Fruit fly (Drosophila melanogaster): Measurements from ENCODE around the gene Cpr67B.
A peak's percentile ranks its signal among the peaks of the same experiment; 100 is the strongest.

Gene Cpr67B

dm6 chr3L:9379484-9380343, 24.9 kb upstream of the Cpr67B start, which contains the start of gene Hsp67Ba:
Gene Hsp67Ba, minus strand, starts transcription at chr3L:9379534.
- TF ChIP-seq CG14711 (tag; optimal IDR thresholded peaks at IDR 0.05), result no peak
- TF ChIP-seq tj (GFP tag; optimal IDR thresholded peaks at IDR 0.05), result peak; percentile 84

dm6 chr3L:9380344-9380849, 24.2 kb upstream of the Cpr67B start:
- TF ChIP-seq Hr96 (GFP tag; optimal IDR thresholded peaks at IDR 0.05), result no peak
- TF ChIP-seq CG14711 (tag; optimal IDR thresholded peaks at IDR 0.05), result no peak
- TF ChIP-seq CG5204 (GFP tag; optimal IDR thresholded peaks at IDR 0.05), result no peak
- no peak for TF ChIP-seq kay (GFP tag; ENCODE audit: borderline replicate concordance)
- TF ChIP-seq CG7101 (tag; optimal IDR thresholded peaks at IDR 0.05), result no peak
- no peak for TF ChIP-seq Clk (GFP tag; optimal IDR thresholded peaks at IDR 0.05)
- TF ChIP-seq CG33017 (tag; optimal IDR thresholded peaks at IDR 0.05), result no peak
- TF ChIP-seq tj (GFP tag; optimal IDR thresholded peaks at IDR 0.05), result no peak
- TF ChIP-seq CG7045 (GFP tag; optimal IDR thresholded peaks at IDR 0.05), result no peak
- TF ChIP-seq CG12768 (GFP tag; optimal IDR thresholded peaks at IDR 0.05), result no peak

- TF ChIP-seq Hr96 (GFP tag; optimal IDR thresholded peaks at IDR 0.05) (no peak), Crg-1 (GFP tag; optimal IDR thresholded peaks at IDR 0.05) (no peak), Clk (GFP tag; optimal IDR thresholded peaks at IDR 0.05) (no peak), ovo (GFP tag; optimal IDR thresholded peaks at IDR 0.05) (no peak), cnc (optimal IDR thresholded peaks at IDR 0.05) (no peak), tj (GFP tag; optimal IDR thresholded peaks at IDR 0.05) (no peak), cic (GFP tag; optimal IDR thresholded peaks at IDR 0.05) (no peak), CG7045 (GFP tag; optimal IDR thresholded peaks at IDR 0.05) (no peak), bab1 (GFP tag; optimal IDR thresholded peaks at IDR 0.05) (no peak), CG5204 (GFP tag; optimal IDR thresholded peaks at IDR 0.05) (no peak)
These were observed 23.0 kb upstream of the Cpr67B start, which contains the start of gene Hsp23 for dm6 chr3L:9381602-9382001. Gene Hsp23, plus strand, starts transcription at chr3L:9381882.

- TF ChIP-seq CG12768 (GFP tag; optimal IDR thresholded peaks at IDR 0.05), result peak; percentile 99
- peak; percentile 93 for TF ChIP-seq toe (GFP tag; optimal IDR thresholded peaks at IDR 0.05)
- peak; percentile 98 for TF ChIP-seq CG7101 (tag; optimal IDR thresholded peaks at IDR 0.05)
- TF ChIP-seq bab1 (GFP tag; optimal IDR thresholded peaks at IDR 0.05), result peak; percentile 99
- peak; percentile 99 for TF ChIP-seq kay (GFP tag; ENCODE audit: borderline replicate concordance)
- TF ChIP-seq Hr96 (GFP tag; optimal IDR thresholded peaks at IDR 0.05), result peak; percentile 97
- TF ChIP-seq Clk (GFP tag; optimal IDR thresholded peaks at IDR 0.05), result peak; percentile 92
- peak; percentile 93 for TF ChIP-seq CG5204 (GFP tag; optimal IDR thresholded peaks at IDR 0.05)
- TF ChIP-seq CG1620 (GFP tag; optimal IDR thresholded peaks at IDR 0.05), result peak; percentile 88
- TF ChIP-seq Crg-1 (GFP tag; optimal IDR thresholded peaks at IDR 0.05), result peak; percentile 97
- peak; percentile 77 for TF ChIP-seq ovo (GFP tag; optimal IDR thresholded peaks at IDR 0.05)
- peak; percentile 97 for TF ChIP-seq CG7045 (GFP tag; optimal IDR thresholded peaks at IDR 0.05)
- TF ChIP-seq cic (GFP tag; optimal IDR thresholded peaks at IDR 0.05), result peak; percentile 91
- TF ChIP-seq CG14711 (tag; optimal IDR thresholded peaks at IDR 0.05), result peak; percentile 97
- TF ChIP-seq CG11617 (GFP tag; optimal IDR thresholded peaks at IDR 0.05), result peak; percentile 96
- peak; percentile 92 for TF ChIP-seq pad (GFP tag; optimal IDR thresholded peaks at IDR 0.05)
- TF ChIP-seq Mnt (GFP tag; optimal IDR thresholded peaks at IDR 0.05), result peak; percentile 96
- peak; percentile 99 for TF ChIP-seq CG33017 (tag; optimal IDR thresholded peaks at IDR 0.05)
- peak; percentile 75 for TF ChIP-seq tj (GFP tag; optimal IDR thresholded peaks at IDR 0.05)
- peak in 1 of 2 experiments; percentile 69 for TF ChIP-seq cnc (optimal IDR thresholded peaks at IDR 0.05)
These were observed 21.1 kb upstream of the Cpr67B start, which contains the start of gene Hsp27 for dm6 chr3L:9383345-9384075. Gene Hsp27, plus strand, starts transcription at chr3L:9384063.

dm6 chr3L:9384445-9385079, 20.0 kb upstream of the Cpr67B start:
- TF ChIP-seq Hr96 (GFP tag; optimal IDR thresholded peaks at IDR 0.05) (no peak), cic (GFP tag; optimal IDR thresholded peaks at IDR 0.05) (no peak), bab1 (GFP tag; optimal IDR thresholded peaks at IDR 0.05) (no peak), Crg-1 (GFP tag; optimal IDR thresholded peaks at IDR 0.05) (no peak), pad (GFP tag; optimal IDR thresholded peaks at IDR 0.05) (no peak), Mnt (GFP tag; optimal IDR thresholded peaks at IDR 0.05) (no peak), CG11617 (GFP tag; optimal IDR thresholded peaks at IDR 0.05) (no peak), CG7045 (GFP tag; optimal IDR thresholded peaks at IDR 0.05) (no peak)

Measured in whole organism, adult.